Worm (Caenorhabditis elegans) whole organism, L4 larva: ENCODE measurements around the gene cwp-5.

Source experiments
- D1046.2 ChIP-seq: fragments of 200-800 bp; sonication (Bioruptor generic); IDR thresholded peaks from 2 replicates; pipeline ENCODE4 v1.3.6; 2022; ENCODE audit warnings: missing genetic modification characterization, missing compliant biosample characterization
- F37D6.2 ChIP-seq: sonication (generic microtip); optimal IDR thresholded peaks from 2 replicates; lab custom pipeline; 2016; ENCODE audit warnings: mild to moderate bottlenecking, missing genetic modification characterization, missing compliant biosample characterization
- aha-1 ChIP-seq: fragments of 150-350 bp; peaks from one replicate; lab custom pipeline; 2014; ENCODE audit warnings: missing biosample characterization, missing genetic modification characterization
- ceh-20 ChIP-seq: fragments of 200-800 bp; sonication (Bioruptor generic); IDR thresholded peaks from 2 replicates; pipeline ENCODE4 v1.3.6; 2022; ENCODE audit warnings: missing genetic modification reagents, missing genetic modification characterization, missing compliant biosample characterization
- ceh-32 ChIP-seq: sonication (generic microtip); optimal IDR thresholded peaks from 2 replicates; lab custom pipeline; 2016; ENCODE audit warnings: mild to moderate bottlenecking, missing genetic modification characterization, missing compliant biosample characterization; ENCODE audit not compliant: poor library complexity
- ceh-44 ChIP-seq: fragments of 200-800 bp; sonication (Bioruptor generic); IDR thresholded peaks from 2 replicates; pipeline ENCODE4 v1.3.6; 2022; ENCODE audit warnings: missing genetic modification reagents, missing genetic modification characterization, missing compliant biosample characterization
- ceh-82 ChIP-seq: sonication (generic microtip); optimal IDR thresholded peaks from 2 replicates; lab custom pipeline; 2017; ENCODE audit warnings: missing biosample characterization, missing genetic modification characterization
- ctbp-1 ChIP-seq: fragments of 200-800 bp; sonication (Bioruptor generic); IDR thresholded peaks from 2 replicates; pipeline ENCODE4 v1.3.6; 2022; ENCODE audit warnings: missing genetic modification reagents, missing genetic modification characterization, missing compliant biosample characterization
- daf-12 ChIP-seq: fragments of 150-350 bp; optimal IDR thresholded peaks from 2 replicates; lab custom pipeline; 2014; ENCODE audit warnings: missing biosample characterization, missing genetic modification reagents, missing genetic modification characterization
- daf-16 ChIP-seq, 3 experiments: sonication (generic microtip); optimal IDR thresholded peaks; 2 replicates each; lab custom pipeline; 2016 to 2017; ENCODE audit warnings: missing genetic modification characterization in 3 of 3, missing genetic modification reagents in 3 of 3, mild to moderate bottlenecking in 2 of 3, missing compliant biosample characterization in 2 of 3, missing biosample characterization in 1 of 3, moderate library complexity in 1 of 3
- duxl-1 ChIP-seq: sonication (generic microtip); optimal IDR thresholded peaks from 2 replicates; lab custom pipeline; 2016; ENCODE audit warnings: mild to moderate bottlenecking, missing genetic modification characterization, moderate library complexity, missing compliant biosample characterization; ENCODE audit not compliant: poor library complexity
- egl-27 ChIP-seq: sonication (generic microtip); optimal IDR thresholded peaks from 3 replicates; lab custom pipeline; 2017; ENCODE audit warnings: missing biosample characterization, missing genetic modification reagents, missing genetic modification characterization
- fkh-10 ChIP-seq: fragments of 150-350 bp; optimal IDR thresholded peaks from 2 replicates; lab custom pipeline; 2014; ENCODE audit warnings: missing biosample characterization, missing genetic modification reagents, missing genetic modification characterization
- fos-1 ChIP-seq: fragments of 150-350 bp; optimal IDR thresholded peaks from 2 replicates; lab custom pipeline; 2014; ENCODE audit warnings: missing biosample characterization, missing genetic modification characterization
- hlh-11 ChIP-seq: fragments of 200-800 bp; sonication (Bioruptor generic); optimal IDR thresholded peaks from 2 replicates; lab custom pipeline; 2018; ENCODE audit warnings: mild to moderate bottlenecking, missing genetic modification characterization, missing compliant biosample characterization
- hlh-30 ChIP-seq: sonication (generic microtip); optimal IDR thresholded peaks from 2 replicates; lab custom pipeline; 2017; ENCODE audit warnings: antibody characterized with exemption, mild to moderate bottlenecking, missing genetic modification characterization, missing compliant biosample characterization; ENCODE audit not compliant: insufficient read depth
- hmg-1.1 ChIP-seq: fragments of 200-800 bp; sonication (Bioruptor generic); IDR thresholded peaks from 2 replicates; pipeline ENCODE4 v1.3.6; 2022; ENCODE audit warnings: missing genetic modification reagents, missing genetic modification characterization, missing compliant biosample characterization
- jun-1 ChIP-seq: fragments of 150-350 bp; optimal IDR thresholded peaks from 2 replicates; lab custom pipeline; 2014; ENCODE audit warnings: missing biosample characterization, missing genetic modification reagents, missing genetic modification characterization
- lim-7 ChIP-seq: fragments of 200-800 bp; sonication (Bioruptor generic); IDR thresholded peaks from 2 replicates; pipeline ENCODE4 v1.3.6; 2022; ENCODE audit warnings: missing genetic modification characterization, missing compliant biosample characterization
- lin-15B ChIP-seq: fragments of 150-350 bp; sonication (generic microtip); optimal IDR thresholded peaks from 3 replicates; lab custom pipeline; 2014; ENCODE audit warnings: missing biosample characterization, missing genetic modification characterization
- mdl-1 ChIP-seq, 2 experiments: fragments of 150-350 bp in 1 of 2; sonication (generic microtip) in 1 of 2; optimal IDR thresholded peaks; 2 replicates each; lab custom pipeline; 2014 to 2017; ENCODE audit warnings: missing biosample characterization in 2 of 2, missing genetic modification characterization in 2 of 2
- mep-1 ChIP-seq: fragments of 150-350 bp; sonication (generic microtip); optimal IDR thresholded peaks from 3 replicates; lab custom pipeline; 2014; ENCODE audit warnings: missing biosample characterization, missing genetic modification characterization
- mxl-3 ChIP-seq: fragments of 200-800 bp; sonication (Bioruptor generic); optimal IDR thresholded peaks from 2 replicates; lab custom pipeline; 2018; ENCODE audit warnings: mild to moderate bottlenecking, missing genetic modification characterization, missing compliant biosample characterization
- nhr-11 ChIP-seq: fragments of 150-350 bp; optimal IDR thresholded peaks from 2 replicates; lab custom pipeline; 2014; ENCODE audit warnings: missing biosample characterization, missing genetic modification characterization
- nhr-28 ChIP-seq: fragments of 150-350 bp; optimal IDR thresholded peaks from 2 replicates; lab custom pipeline; 2014; ENCODE audit warnings: missing biosample characterization, missing genetic modification characterization
- nhr-42 ChIP-seq: fragments of 200-800 bp; sonication (Bioruptor generic); IDR thresholded peaks from 2 replicates; pipeline ENCODE4 v1.3.6; 2022; ENCODE audit warnings: missing genetic modification characterization, missing compliant biosample characterization
- nhr-48 ChIP-seq: sonication (generic microtip); optimal IDR thresholded peaks from 2 replicates; lab custom pipeline; 2016; ENCODE audit warnings: mild to moderate bottlenecking, missing genetic modification characterization, missing compliant biosample characterization
- rbr-2 ChIP-seq: sonication (generic microtip); optimal IDR thresholded peaks from 2 replicates; lab custom pipeline; 2016; ENCODE audit warnings: missing genotype, missing genetic modification characterization, missing compliant biosample characterization
- saeg-2 ChIP-seq: fragments of 200-800 bp; sonication (Bioruptor generic); IDR thresholded peaks from 2 replicates; pipeline ENCODE4 v1.3.6; 2022; ENCODE audit warnings: missing genetic modification reagents, missing genetic modification characterization, missing compliant biosample characterization
- tag-97 ChIP-seq: fragments of 200-800 bp; sonication (Bioruptor generic); IDR thresholded peaks from 2 replicates; pipeline ENCODE4 v1.3.6; 2022; ENCODE audit warnings: missing genetic modification characterization, missing compliant biosample characterization
- zip-2 ChIP-seq: fragments of 150-350 bp; optimal IDR thresholded peaks from 2 replicates; lab custom pipeline; 2014; ENCODE audit warnings: missing biosample characterization, missing genetic modification characterization
- ztf-7 ChIP-seq: fragments of 150-350 bp; optimal IDR thresholded peaks from 2 replicates; lab custom pipeline; 2014; ENCODE audit warnings: missing biosample characterization, missing genetic modification characterization

The cwp-5 gene

ce11 chrX:13174437-13174836 lies 15.3 kb downstream of the cwp-5 start:
- TF ChIP-seq daf-16 (GFP tag; optimal IDR thresholded peaks at IDR 0.05; lab: Kevin White, UChicago) (no peak), daf-16 (tag; optimal IDR thresholded peaks at IDR 0.05; lab: Kevin White, UChicago) (no peak), lim-7 (no peak), fos-1 (no peak), nhr-42 (GFP tag; lab: Robert Waterston, UW) (no peak), ceh-32 (tag; lab: Kevin White, UChicago) (no peak), tag-97 (GFP tag; lab: Robert Waterston, UW) (no peak), duxl-1 (tag; lab: Kevin White, UChicago) (no peak), ceh-44 (GFP tag; lab: Robert Waterston, UW) (no peak)

DNA sequence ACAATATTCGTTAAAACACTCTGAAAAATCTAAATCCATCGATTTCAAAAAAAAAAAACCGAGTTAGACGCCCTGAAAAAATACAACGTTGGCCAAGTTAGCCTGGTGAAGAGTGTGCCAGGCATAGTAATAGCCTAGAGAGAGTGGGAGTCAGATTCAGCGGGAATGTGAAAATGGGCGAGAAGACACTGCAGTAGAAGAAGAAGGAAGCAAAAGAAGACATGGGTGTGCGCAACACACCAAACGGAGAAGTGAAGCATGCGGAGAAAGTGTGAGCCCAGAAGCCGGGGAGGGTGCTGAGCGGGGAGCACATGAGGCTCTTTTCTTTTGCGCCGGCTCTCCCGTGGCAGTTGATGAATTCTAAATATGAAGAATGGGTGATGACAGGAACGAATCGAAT lies 18.6 kb downstream of the cwp-5 start:
- TF ChIP-seq nhr-28 (tag; lab: Kevin White, UChicago) (no peak), F37D6.2 (tag; lab: Kevin White, UChicago) (peak; percentile 2), nhr-11 (tag; lab: Kevin White, UChicago) (peak; percentile 22), jun-1 (tag; lab: Kevin White, UChicago) (no peak), lim-7 (no peak), aha-1 (tag; lab: Kevin White, UChicago) (peak; percentile 94), mdl-1 (tag; optimal IDR thresholded peaks at IDR 0.05; lab: Kevin White, UChicago) (peak in 1 of 2 experiments; percentile 14), egl-27 (no peak), rbr-2 (tag; lab: Kevin White, UChicago) (peak; percentile 17), ctbp-1 (GFP tag; lab: Robert Waterston, UW) (0 out of 2 replicates have a peak, but pooled peaks have one; percentile 11), daf-12 (no peak), ztf-7 (tag; lab: Kevin White, UChicago) (no peak), saeg-2 (no peak), mep-1 (tag; lab: Kevin White, UChicago) (no peak), lin-15B (no peak), hmg-1.1 (GFP tag; lab: Robert Waterston, UW) (peak; percentile 59), hlh-30 (tag; lab: Kevin White, UChicago) (peak; percentile 66)

DNA sequence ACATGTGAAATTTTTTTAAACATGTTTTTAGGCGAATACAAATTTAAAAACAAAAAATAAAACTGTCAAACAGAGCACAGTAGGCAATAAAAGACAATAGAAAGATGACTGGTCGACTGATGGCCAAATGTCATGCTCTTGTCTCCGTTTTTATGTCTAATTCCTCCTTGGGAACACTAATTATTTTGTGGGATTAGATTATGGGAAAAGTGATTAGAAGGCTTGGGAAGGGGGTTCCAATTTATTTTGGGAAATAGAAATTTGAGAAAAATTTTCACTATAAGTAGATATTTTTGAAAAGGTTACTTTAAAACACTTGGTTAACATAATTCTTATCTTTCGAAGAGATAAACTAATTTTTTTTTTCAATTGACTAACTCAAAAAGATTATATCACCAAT lies 19.0 kb downstream of the cwp-5 start:
- TF ChIP-seq daf-16 (GFP tag; optimal IDR thresholded peaks at IDR 0.05; lab: Kevin White, UChicago) (no peak), daf-16 (tag; optimal IDR thresholded peaks at IDR 0.05; lab: Kevin White, UChicago) (no peak), fos-1 (no peak), ceh-82 (tag; lab: Kevin White, UChicago) (no peak), D1046.2 (GFP tag; lab: Robert Waterston, UW) (no peak), ceh-20 (GFP tag; lab: Robert Waterston, UW) (no peak), tag-97 (GFP tag; lab: Robert Waterston, UW) (no peak), fkh-10 (GFP tag; lab: Kevin White, UChicago) (no peak)

- no peak for TF ChIP-seq nhr-48 (tag; lab: Kevin White, UChicago)
- TF ChIP-seq hlh-30 (tag; lab: Kevin White, UChicago), result peak; percentile 41
- TF ChIP-seq aha-1 (tag; lab: Kevin White, UChicago), result peak; percentile 86
Measured at ce11 chrX:13169975-13170374, 19.8 kb downstream of the cwp-5 start, which contains the start of gene mob-2. mob-2 (minus strand) TSS chrX:13170075.

DNA sequence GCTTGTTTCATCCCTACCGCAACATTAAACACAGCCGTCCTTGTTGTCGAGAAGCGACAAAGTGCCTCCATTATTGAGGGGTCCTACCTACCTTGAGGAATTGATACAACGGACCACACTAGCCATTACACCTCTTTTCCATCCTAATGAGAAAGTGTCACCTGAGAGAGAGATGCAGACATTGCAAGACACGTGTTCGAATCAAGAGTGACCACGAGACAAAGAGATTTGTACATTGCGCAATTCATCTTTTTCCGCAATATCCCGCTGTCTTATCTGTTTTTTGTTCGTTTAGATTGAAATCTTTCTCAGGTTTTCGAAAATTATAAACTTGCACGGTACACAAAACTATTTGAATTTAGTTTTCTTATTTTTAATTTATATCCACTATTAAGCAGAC lies 20.6 kb downstream of the cwp-5 start:
- peak; percentile 26 for TF ChIP-seq nhr-28 (tag; lab: Kevin White, UChicago)
- TF ChIP-seq mdl-1 (tag; optimal IDR thresholded peaks at IDR 0.05; lab: Kevin White, UChicago), result peak in 1 of 2 experiments; percentile 81
- TF ChIP-seq hlh-30 (tag; lab: Kevin White, UChicago), result peak; percentile 95
- peak in 1 of 2 experiments; percentile 2 for TF ChIP-seq daf-16 (GFP tag; optimal IDR thresholded peaks at IDR 0.05; lab: Kevin White, UChicago)
- TF ChIP-seq daf-16 (tag; optimal IDR thresholded peaks at IDR 0.05; lab: Kevin White, UChicago), result no peak
- TF ChIP-seq nhr-11 (tag; lab: Kevin White, UChicago), result peak; percentile 53
- no peak for TF ChIP-seq zip-2 (tag; lab: Kevin White, UChicago)
- peak; percentile 92 for TF ChIP-seq mxl-3 (GFP tag; lab: Kevin White, UChicago)
- TF ChIP-seq hlh-11 (tag; lab: Kevin White, UChicago), result peak; percentile 63
- TF ChIP-seq ceh-82 (tag; lab: Kevin White, UChicago), result no peak
